Fruit fly (Drosophila melanogaster) whole organism, pupa: Measurements from ENCODE around the gene Rtca.

Source experiments
- CG12605 ChIP-seq: fragments of 200-800 bp; sonication (Bioruptor generic); IDR thresholded peaks from 2 replicates; pipeline ENCODE4 v1.3.6; 2022; ENCODE audit warnings: missing biosample characterization, missing genetic modification characterization
- CG9948 ChIP-seq: fragments of 200-800 bp; sonication (Bioruptor generic); optimal IDR thresholded peaks from 2 replicates; lab custom pipeline; 2018; ENCODE audit warnings: missing biosample characterization, mild to moderate bottlenecking, missing genetic modification characterization, moderate library complexity

DNA sequence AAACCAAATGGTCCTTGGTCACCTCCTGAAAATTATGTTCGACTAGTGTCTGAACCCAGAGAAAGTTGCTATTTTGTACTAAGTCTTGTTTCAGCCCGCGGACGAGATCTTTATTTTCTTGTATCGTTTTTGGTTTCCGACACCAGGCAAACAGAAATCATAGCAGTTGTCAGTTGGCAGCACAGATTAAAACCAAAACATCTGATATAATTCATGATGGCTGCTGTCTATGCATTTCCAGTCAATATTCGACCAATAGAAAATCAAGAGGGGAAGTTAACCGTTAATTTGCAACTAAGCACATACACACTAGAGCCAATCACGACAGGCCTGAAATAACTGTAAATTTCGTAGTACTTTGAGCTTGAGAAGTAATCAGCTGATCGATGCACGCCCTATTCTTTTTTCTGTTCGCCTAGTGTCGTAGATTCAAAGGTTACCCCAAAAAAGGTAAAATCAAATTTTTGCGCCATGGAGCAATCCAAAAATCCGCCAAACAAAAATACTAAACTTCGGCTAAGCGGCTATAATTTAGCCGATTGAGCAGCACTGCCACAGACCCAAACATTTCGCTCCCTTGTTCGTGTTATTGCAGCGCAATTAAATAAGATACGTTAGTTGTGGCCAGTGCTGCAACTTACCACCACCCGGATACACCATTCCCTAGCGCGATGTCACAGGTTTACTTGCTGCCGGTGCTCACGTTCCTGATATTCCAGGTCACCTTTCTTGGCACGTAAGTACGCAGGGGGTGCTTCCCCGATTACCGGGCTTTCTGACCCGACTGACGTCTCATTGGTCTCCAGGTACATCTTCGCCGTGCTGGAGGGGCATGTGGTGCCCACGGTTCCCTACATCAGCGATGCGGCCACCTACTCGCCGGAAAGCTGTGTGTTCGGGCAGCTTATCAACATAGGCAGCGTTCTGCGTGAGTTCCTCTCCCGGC lies 4.5 kb downstream of the Rtca start, which contains the start of gene CG4025:
- TF ChIP-seq CG12605 (GFP tag; lab: Robert Waterston, UW): no peak
- TF ChIP-seq CG9948 (tag; lab: Kevin White, UChicago): no peak
